Worm (Caenorhabditis elegans): ENCODE data around the gene B0024.13.

The B0024.13 gene

DNA sequence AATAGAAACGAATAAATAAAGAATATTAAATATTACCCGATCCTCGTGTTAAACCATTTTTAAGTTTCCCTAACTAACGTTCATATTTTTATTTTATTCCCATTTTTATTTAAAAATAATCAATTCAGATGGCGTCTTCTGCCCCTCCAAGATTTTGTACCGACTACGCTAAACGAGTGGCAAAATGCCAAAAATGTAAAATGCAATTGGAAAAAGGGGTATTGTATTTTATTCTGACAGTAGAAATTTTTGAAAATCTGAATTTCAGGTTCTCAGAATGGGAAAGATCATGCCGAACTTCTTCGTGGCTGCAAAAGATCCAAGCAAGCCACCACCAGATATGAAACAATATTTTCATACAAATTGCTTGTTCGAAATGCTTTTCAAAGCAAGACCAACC is 22.4 kb downstream of the B0024.13 start, which contains the start of gene K07C5.3 (continued):
- TF ChIP-seq D2030.7 (GFP tag; IDR thresholded peaks at IDR 0.05) (peak; percentile 15; the same call in 1 of the 2 replicates), B0019.2 (GFP tag; conservative IDR thresholded peaks at IDR 0.05) (no peak), nfyb-1 (GFP tag; IDR thresholded peaks at IDR 0.05) (no peak), Y95B8A.8 (GFP tag; IDR thresholded peaks at IDR 0.05) (no peak), hlh-12 (tag; optimal IDR thresholded peaks at IDR 0.05) (no peak), unc-62 (GFP tag; optimal IDR thresholded peaks at IDR 0.05) (no peak), F10E7.11 (tag; optimal IDR thresholded peaks at IDR 0.05) (peak; percentile 56), madf-10 (tag; optimal IDR thresholded peaks at IDR 0.05) (no peak), hsf-1 (GFP tag; IDR thresholded peaks at IDR 0.05) (peak; percentile 63), F39B2.1 (GFP tag; IDR thresholded peaks at IDR 0.05) (peak; percentile 71; the same call in 1 of the 2 replicates), rcor-1 (GFP tag; IDR thresholded peaks at IDR 0.05) (no peak), athp-1 (tag; optimal IDR thresholded peaks at IDR 0.05) (peak; percentile 74), pbrm-1 (GFP tag; IDR thresholded peaks at IDR 0.05) (peak; percentile 48; the same call in 1 of the 2 replicates), ekl-4 (GFP tag; IDR thresholded peaks at IDR 0.05) (0 out of 2 replicates have a peak, but pooled peaks have one; percentile 59), ceh-79 (tag; optimal IDR thresholded peaks at IDR 0.05) (peak; percentile 39), madf-3 (GFP tag; IDR thresholded peaks at IDR 0.05) (peak; percentile 76)

DNA sequence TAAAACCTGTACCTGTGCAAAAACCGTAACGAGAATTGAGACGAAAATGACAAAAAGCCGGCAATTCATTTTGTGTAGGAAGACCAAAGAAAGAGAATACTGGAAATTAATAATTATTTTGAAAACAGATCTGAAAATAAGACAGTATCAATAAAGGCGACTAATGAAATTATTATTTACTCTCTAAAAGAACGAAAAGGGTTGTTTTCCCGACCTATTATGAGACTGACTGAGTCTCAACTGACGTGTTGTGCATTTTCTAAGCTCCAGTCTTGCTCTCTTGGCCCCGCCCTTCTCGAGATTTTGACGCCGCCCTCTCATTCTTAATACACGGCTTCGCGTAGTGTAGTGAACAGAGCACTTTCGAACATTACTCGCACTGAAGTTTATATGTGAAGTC is 29.5 kb downstream of the B0024.13 start, which contains the start of gene K07C5.9:
TSS of gene K07C5.9 (minus strand) at position 101 of the 400 bp plus-strand sequence.
- TF ChIP-seq egrh-3 (GFP tag; IDR thresholded peaks at IDR 0.05) (no peak), ccch-3 (GFP tag; optimal IDR thresholded peaks at IDR 0.05) (no peak), snpc-3.4 (tag; optimal IDR thresholded peaks at IDR 0.05) (peak; percentile 6), ekl-4 (GFP tag; IDR thresholded peaks at IDR 0.05) (0 out of 2 replicates have a peak, but pooled peaks have one; percentile 26), madf-6 (GFP tag; IDR thresholded peaks at IDR 0.05) (0 out of 2 replicates have a peak, but pooled peaks have one; percentile 43), B0336.3 (GFP tag; IDR thresholded peaks at IDR 0.05) (no peak), ceh-58 (GFP tag; IDR thresholded peaks at IDR 0.05) (no peak)

DNA sequence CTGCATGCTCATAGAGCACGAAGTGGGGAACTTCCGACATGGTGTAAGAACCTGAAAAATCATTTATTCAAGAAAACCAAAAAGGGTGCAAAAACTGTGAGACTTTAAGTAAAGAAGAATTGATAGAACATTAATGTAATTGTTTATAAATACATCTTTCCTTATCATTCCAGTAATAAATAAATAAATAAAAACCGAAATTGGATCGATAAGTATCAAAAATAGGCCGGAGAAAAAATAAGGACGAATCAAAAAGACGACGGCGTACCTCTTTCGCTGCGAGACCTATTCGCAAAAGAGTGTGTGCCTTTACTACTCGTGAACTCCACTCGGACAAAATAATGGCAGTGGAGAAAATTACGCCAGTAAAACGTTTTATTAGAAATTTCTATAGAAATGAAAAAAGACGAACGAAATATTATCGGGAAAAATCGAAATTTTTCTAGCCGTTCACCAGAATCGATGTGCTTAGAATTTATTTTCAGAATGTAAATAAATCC is 32.5 kb downstream of the B0024.13 start, which contains the start of gene nol-56:
TSS of gene nol-56 (minus strand) at position 51 of the 500 bp plus-strand sequence.
- TF ChIP-seq nhr-80 (tag; optimal IDR thresholded peaks at IDR 0.05) (peak; percentile 16), lin-35 (GFP tag; optimal IDR thresholded peaks at IDR 0.05) (peak in 1 of 3 experiments; percentile 71), F39B2.1 (GFP tag; IDR thresholded peaks at IDR 0.05) (no peak), ztf-28 (GFP tag; IDR thresholded peaks at IDR 0.05) (no peak), ceh-79 (tag; optimal IDR thresholded peaks at IDR 0.05) (no peak), snpc-1.3 (tag; optimal IDR thresholded peaks at IDR 0.05; ENCODE audit: insufficient read depth) (peak; percentile 33), sdz-38 (tag; optimal IDR thresholded peaks at IDR 0.05) (no peak), chd-7 (tag; optimal IDR thresholded peaks at IDR 0.05) (no peak), rec-8 (tag; optimal IDR thresholded peaks at IDR 0.05) (no peak), C06A6.2 (GFP tag; conservative IDR thresholded peaks at IDR 0.05) (no peak), F33H1.4 (GFP tag; IDR thresholded peaks at IDR 0.05) (peak; percentile 95), madf-10 (tag; optimal IDR thresholded peaks at IDR 0.05) (peak; percentile 29), F22D6.2 (tag; optimal IDR thresholded peaks at IDR 0.05) (no peak), mcd-1 (GFP tag; IDR thresholded peaks at IDR 0.05) (peak; percentile 78), unc-130 (GFP tag; optimal IDR thresholded peaks at IDR 0.05) (peak; percentile 49), nhr-179 (tag; optimal IDR thresholded peaks at IDR 0.05) (no peak), B0261.1 (tag; optimal IDR thresholded peaks at IDR 0.05) (no peak), pha-4 (tag; optimal IDR thresholded peaks at IDR 0.05) (no peak), let-607 (tag; optimal IDR thresholded peaks at IDR 0.05) (peak in 1 of 2 experiments; percentile 60), F49E8.2 (tag; optimal IDR thresholded peaks at IDR 0.05; ENCODE audit: insufficient read depth) (no peak), nhr-120 (GFP tag; IDR thresholded peaks at IDR 0.05) (no peak), T07F8.4 (tag; optimal IDR thresholded peaks at IDR 0.05) (no peak), lsl-1 (GFP tag; optimal IDR thresholded peaks at IDR 0.05) (peak; percentile 53), ztf-25 (GFP tag; IDR thresholded peaks at IDR 0.05) (no peak), nfya-2 (GFP tag; IDR thresholded peaks at IDR 0.05) (no peak), mes-4 (tag; optimal IDR thresholded peaks at IDR 0.05) (no peak), ztf-26 (tag; optimal IDR thresholded peaks at IDR 0.05) (no peak)
